Fruit fly (Drosophila melanogaster): Measurements from ENCODE around the gene CG13127.
A peak's percentile ranks its signal among the peaks of the same experiment; 100 is the strongest.

The CG13127 gene

DNA sequence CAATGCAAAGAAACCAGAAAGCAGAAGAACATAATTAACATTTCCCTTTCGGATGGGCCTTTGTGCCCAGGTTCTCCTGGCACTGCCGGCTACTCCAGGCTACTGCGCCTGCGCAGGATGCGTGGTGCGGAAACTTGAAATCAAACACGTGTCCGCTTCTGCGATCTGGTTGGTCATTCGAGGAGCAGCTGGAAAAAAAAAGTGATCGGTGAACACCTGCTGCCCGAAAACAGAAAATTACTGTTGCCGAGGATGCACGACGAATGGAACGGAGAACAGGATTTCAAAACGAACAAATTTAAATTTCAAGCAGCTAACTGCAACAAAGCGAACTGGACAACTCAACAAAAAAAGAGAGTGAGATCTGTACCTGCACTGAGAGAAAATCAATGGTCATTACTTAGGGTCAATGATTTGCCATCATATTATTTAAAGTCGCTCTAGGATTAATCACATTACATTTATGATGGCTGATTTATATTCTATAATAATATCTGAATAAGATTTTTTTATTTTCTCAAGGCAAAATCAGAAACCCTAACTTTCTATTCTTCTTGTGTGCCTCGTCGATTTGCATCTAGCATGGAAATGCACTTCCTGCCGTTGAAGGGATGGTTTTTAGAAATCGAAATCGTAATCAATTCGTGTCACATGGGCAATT lies 36.5 kb upstream of the CG13127 start (continued):
- TF ChIP-seq fd59A (GFP tag; optimal IDR thresholded peaks at IDR 0.05) (no peak), CG11902 (GFP tag; optimal IDR thresholded peaks at IDR 0.05) (peak; percentile 3), vri (GFP tag; optimal IDR thresholded peaks at IDR 0.05) (no peak), fd85E (GFP tag; optimal IDR thresholded peaks at IDR 0.05) (no peak), CG34406 (GFP tag; optimal IDR thresholded peaks at IDR 0.05) (peak; percentile 18), Sox15 (GFP tag; optimal IDR thresholded peaks at IDR 0.05) (no peak), Eip75B (GFP tag; optimal IDR thresholded peaks at IDR 0.05) (peak; percentile 34), Ets96B (tag; optimal IDR thresholded peaks at IDR 0.05) (peak; percentile 51), Eip93F (GFP tag; optimal IDR thresholded peaks at IDR 0.05) (no peak), svp (GFP tag) (peak; percentile 84), CG6854 (GFP tag; optimal IDR thresholded peaks at IDR 0.05) (no peak), Gug (GFP tag; IDR thresholded peaks at IDR 0.05) (no peak), topi (GFP tag; optimal IDR thresholded peaks at IDR 0.05) (peak; percentile 65), CG8119 (GFP tag; IDR thresholded peaks at IDR 0.05) (no peak), CG4318 (GFP tag; optimal IDR thresholded peaks at IDR 0.05) (no peak), net (GFP tag; optimal IDR thresholded peaks at IDR 0.05) (peak; percentile 27), CG6163 (GFP tag; IDR thresholded peaks at IDR 0.05) (no peak), CG10631 (GFP tag; optimal IDR thresholded peaks at IDR 0.05) (peak; percentile 2), achi (GFP tag; optimal IDR thresholded peaks at IDR 0.05) (peak; percentile 23), CG11762 (GFP tag; optimal IDR thresholded peaks at IDR 0.05; ENCODE audit: insufficient read depth) (no peak), CG8319 (GFP tag; optimal IDR thresholded peaks at IDR 0.05) (no peak), lz (GFP tag; optimal IDR thresholded peaks at IDR 0.05) (peak; percentile 56), acj6 (GFP tag; optimal IDR thresholded peaks at IDR 0.05) (peak; percentile 62), Sox14 (GFP tag; optimal IDR thresholded peaks at IDR 0.05) (peak; percentile 5), Hr39 (GFP tag; optimal IDR thresholded peaks at IDR 0.05) (peak; percentile 30), CG6276 (GFP tag; optimal IDR thresholded peaks at IDR 0.05) (no peak), eg (GFP tag; IDR thresholded peaks at IDR 0.05) (no peak), CG6792 (GFP tag; optimal IDR thresholded peaks at IDR 0.05) (no peak), CG7368 (GFP tag; optimal IDR thresholded peaks at IDR 0.05) (peak; percentile 7), esn (GFP tag; optimal IDR thresholded peaks at IDR 0.05) (peak; percentile 71), Smox (GFP tag; optimal IDR thresholded peaks at IDR 0.05) (peak; percentile 63), CG1621 (tag; optimal IDR thresholded peaks at IDR 0.05) (no peak), CG16779 (tag; optimal IDR thresholded peaks at IDR 0.05) (no peak), Hr4 (GFP tag; optimal IDR thresholded peaks at IDR 0.05) (no peak), Lpt (GFP tag; optimal IDR thresholded peaks at IDR 0.05) (no peak), spab (GFP tag; optimal IDR thresholded peaks at IDR 0.05) (peak; percentile 40), Sox102F (GFP tag; optimal IDR thresholded peaks at IDR 0.05) (peak; percentile 54)

- TF ChIP-seq cyc (GFP tag; optimal IDR thresholded peaks at IDR 0.05) (no peak), fd59A (GFP tag; optimal IDR thresholded peaks at IDR 0.05) (no peak), Hr4 (GFP tag; optimal IDR thresholded peaks at IDR 0.05) (no peak), CG31627 (GFP tag; optimal IDR thresholded peaks at IDR 0.05) (no peak), svp (GFP tag) (no peak), net (GFP tag; optimal IDR thresholded peaks at IDR 0.05) (no peak), Gug (GFP tag; IDR thresholded peaks at IDR 0.05) (no peak), vri (GFP tag; optimal IDR thresholded peaks at IDR 0.05) (no peak), CG32006 (GFP tag; optimal IDR thresholded peaks at IDR 0.05) (no peak), CG3032 (tag; optimal IDR thresholded peaks at IDR 0.05) (no peak), CG11294 (GFP tag; IDR thresholded peaks at IDR 0.05) (no peak), eg (GFP tag; IDR thresholded peaks at IDR 0.05) (no peak), Met (GFP tag; optimal IDR thresholded peaks at IDR 0.05) (no peak), esn (GFP tag; optimal IDR thresholded peaks at IDR 0.05) (no peak), CG11902 (GFP tag; optimal IDR thresholded peaks at IDR 0.05) (no peak)
Observed at dm6 chr2L:9994382-9994781, 32.1 kb upstream of the CG13127 start.

All from whole organism, prepupa.